Worm (Caenorhabditis elegans) whole organism, early embryonic: ENCODE data around the gene ttr-40.

Experiments
- B0310.2 ChIP-seq: sonication (generic microtip); optimal IDR thresholded peaks from 2 replicates; lab custom pipeline; 2016; ENCODE audit warnings: mild to moderate bottlenecking, missing genetic modification characterization, missing compliant biosample characterization
- F13C5.2 ChIP-seq: sonication (generic microtip); optimal IDR thresholded peaks from 2 replicates; lab custom pipeline; 2017; ENCODE audit warnings: mild to moderate bottlenecking, missing genetic modification characterization, inconsistent platforms, missing compliant biosample characterization
- ama-1 ChIP-seq: fragments of 150-350 bp; optimal IDR thresholded peaks from 2 replicates; lab custom pipeline; 2014
- flt-1 ChIP-seq: fragments of 200-800 bp; sonication (Bioruptor generic); IDR thresholded peaks from 2 replicates; pipeline ENCODE4 v1.3.6; 2022; ENCODE audit warnings: missing genetic modification characterization, missing compliant biosample characterization
- hmbx-1 ChIP-seq: sonication (generic microtip); optimal IDR thresholded peaks from 2 replicates; lab custom pipeline; 2016; ENCODE audit warnings: mild to moderate bottlenecking, missing genetic modification characterization, missing compliant biosample characterization
- tbx-11 ChIP-seq: fragments of 200-800 bp; sonication (Bioruptor generic); IDR thresholded peaks from 2 replicates; pipeline ENCODE4 v1.3.6; 2022; ENCODE audit warnings: missing genetic modification characterization, missing compliant biosample characterization
- tra-4 ChIP-seq: sonication (generic microtip); optimal IDR thresholded peaks from 2 replicates; lab custom pipeline; 2017; ENCODE audit warnings: missing genetic modification characterization, missing compliant biosample characterization

DNA sequence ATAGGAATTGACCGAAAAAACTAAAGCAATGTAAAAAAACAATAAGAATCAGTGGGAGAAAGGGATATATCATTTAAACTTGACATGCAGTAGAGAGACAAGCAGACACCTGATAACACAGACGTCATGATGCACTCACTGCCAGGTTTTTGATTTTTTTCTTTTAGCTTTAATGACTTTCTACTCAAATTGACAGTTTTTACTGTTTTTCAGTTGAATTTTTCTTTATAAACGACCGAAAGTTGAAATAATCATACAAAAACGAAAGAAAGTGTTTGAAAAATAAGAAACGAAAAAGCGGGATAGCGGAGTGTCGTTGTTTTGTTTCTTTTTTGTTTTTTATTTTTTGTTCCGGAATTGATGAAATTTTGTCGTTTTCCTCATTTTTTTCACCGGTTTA is 21.1 kb downstream of the ttr-40 start, which contains the start of gene ucp-4:
- TF ChIP-seq B0310.2 (tag; lab: Kevin White, UChicago) = no peak
- TF ChIP-seq hmbx-1 (tag; lab: Kevin White, UChicago) = no peak
- TF ChIP-seq tra-4 = no peak
- no peak for TF ChIP-seq flt-1 (GFP tag; lab: Robert Waterston, UW)
- no peak for TF ChIP-seq ama-1
- TF ChIP-seq tbx-11 (GFP tag; lab: Robert Waterston, UW) = no peak
- TF ChIP-seq F13C5.2 (tag; lab: Kevin White, UChicago) = no peak
